Worm (Caenorhabditis elegans) whole organism, early embryonic: Measurements from ENCODE around the gene tnt-2.

Source experiments
- F13C5.2 ChIP-seq: sonication (generic microtip); optimal IDR thresholded peaks from 2 replicates; lab custom pipeline; 2017; ENCODE audit warnings: mild to moderate bottlenecking, missing genetic modification characterization, inconsistent platforms, missing compliant biosample characterization
- aly-1 ChIP-seq: sonication (generic microtip); optimal IDR thresholded peaks from 2 replicates; lab custom pipeline; 2016; ENCODE audit warnings: missing genetic modification characterization, missing compliant biosample characterization
- ama-1 ChIP-seq: fragments of 150-350 bp; optimal IDR thresholded peaks from 2 replicates; lab custom pipeline; 2014
- ceh-13 ChIP-seq: fragments of 200-800 bp; sonication (Bioruptor generic); optimal IDR thresholded peaks from 2 replicates; lab custom pipeline; 2018; ENCODE audit warnings: mild to moderate bottlenecking, missing genetic modification characterization, missing compliant biosample characterization
- ets-7 ChIP-seq: sonication (generic microtip); optimal IDR thresholded peaks from 2 replicates; lab custom pipeline; 2016; ENCODE audit warnings: missing genotype, missing genetic modification characterization, missing compliant biosample characterization
- tbx-37 ChIP-seq: fragments of 200-800 bp; sonication (Bioruptor generic); conservative IDR thresholded peaks from 2 replicates; pipeline ENCODE4 v1.3.6; 2022; ENCODE audit warnings: missing genetic modification reagents, missing genetic modification characterization, missing compliant biosample characterization

DNA sequence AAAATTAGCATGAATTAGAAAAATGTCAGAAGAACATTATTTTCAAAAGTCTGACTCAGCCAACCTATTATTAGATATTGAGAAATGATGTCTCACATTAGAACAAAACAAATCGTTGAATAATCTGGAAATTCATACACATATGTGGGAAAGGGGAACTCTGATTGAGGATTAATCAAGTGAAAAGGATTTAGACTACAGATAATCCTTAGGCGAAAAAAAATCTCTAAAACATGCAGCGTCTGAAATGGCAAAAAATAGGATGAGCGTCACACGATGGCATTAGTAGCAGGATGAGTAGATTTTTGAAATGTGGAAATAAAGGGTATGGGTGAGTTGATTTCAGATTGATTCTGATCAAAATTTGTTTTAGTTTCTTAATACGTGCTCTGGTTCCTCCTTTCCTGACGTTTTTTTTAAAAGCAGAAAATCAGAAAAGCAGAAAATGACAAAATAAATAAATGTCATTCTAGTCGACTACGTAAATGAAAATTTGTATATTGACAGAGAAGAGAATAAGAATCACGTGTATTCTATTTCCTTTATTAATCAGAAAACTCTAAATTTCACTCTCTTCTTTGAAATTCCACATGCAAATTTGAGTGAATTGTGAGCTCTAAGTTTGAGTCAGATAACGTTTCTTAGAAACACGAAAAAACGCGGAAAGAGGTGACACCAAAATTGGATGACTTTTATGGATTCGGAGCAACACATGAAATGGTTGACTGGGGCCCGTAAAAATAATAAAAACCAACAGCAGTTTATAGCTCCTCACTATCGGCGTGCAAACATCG is 21.0 kb upstream of the tnt-2 start:
- TF ChIP-seq tbx-37 (no peak), ceh-13 (no peak), ama-1 (no peak), F13C5.2 (tag; lab: Kevin White, UChicago) (no peak), ets-7 (tag; lab: Kevin White, UChicago) (no peak), aly-1 (tag; lab: Kevin White, UChicago) (no peak)
